Fruit fly (Drosophila melanogaster): Measurements from ENCODE around the gene CG5399.

DNA sequence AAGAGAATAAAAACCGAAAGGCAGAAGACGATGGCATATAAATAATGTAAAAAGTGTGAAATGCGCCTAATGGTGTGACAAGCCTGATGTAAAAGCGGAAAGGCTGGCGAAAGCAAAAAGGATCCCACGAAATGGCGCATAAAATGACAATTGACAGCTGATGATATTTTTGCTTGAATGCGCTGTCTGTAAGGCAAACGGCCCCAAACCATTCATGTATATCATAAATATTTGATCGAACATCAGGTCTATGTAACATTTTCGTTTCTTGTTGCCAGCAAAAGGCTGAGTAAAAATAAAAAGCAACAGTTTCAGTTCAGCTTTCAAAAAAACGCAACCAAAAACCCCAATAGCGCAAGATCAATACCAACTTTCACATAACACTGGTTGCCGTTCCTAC, 49.3 kb downstream of the CG5399 start, which contains the start of gene CG4520:
- TF ChIP-seq ttk (optimal IDR thresholded peaks at IDR 0.05), result no peak
- TF ChIP-seq insv (optimal IDR thresholded peaks at IDR 0.05), result no peak
